Fruit fly (Drosophila melanogaster): Measurements from ENCODE around the gene yellow-k.

yellow-k gene

dm6 chr3L:15537916-15538581 lies 17.6 kb downstream of the yellow-k start (continued):
- TF ChIP-seq Stat92E (GFP tag; optimal IDR thresholded peaks at IDR 0.05) (no peak), B-H1 (GFP tag; IDR thresholded peaks at IDR 0.05) (no peak), Hmr (GFP tag; optimal IDR thresholded peaks at IDR 0.05) (peak; percentile 73), CG18262 (tag; optimal IDR thresholded peaks at IDR 0.05) (peak; percentile 84), pum (GFP tag; optimal IDR thresholded peaks at IDR 0.05) (peak; percentile 46), CG2202 (tag; optimal IDR thresholded peaks at IDR 0.05) (peak; percentile 19), CG7745 (tag; optimal IDR thresholded peaks at IDR 0.05) (no peak), CG10959 (GFP tag; IDR thresholded peaks at IDR 0.05) (no peak), twi (tag; optimal IDR thresholded peaks at IDR 0.05) (peak; percentile 16), nom (GFP tag; optimal IDR thresholded peaks at IDR 0.05) (no peak), zf30C (GFP tag; optimal IDR thresholded peaks at IDR 0.05) (peak; percentile 44), Antp (GFP tag; optimal IDR thresholded peaks at IDR 0.05) (no peak), lola (GFP tag; optimal IDR thresholded peaks at IDR 0.05) (peak in 1 of 3 experiments; percentile 76), nmo (GFP tag; optimal IDR thresholded peaks at IDR 0.05) (peak; percentile 88), zen2 (GFP tag; IDR thresholded peaks at IDR 0.05; ENCODE audit: partially characterized antibody) (no peak), mld (GFP tag; IDR thresholded peaks at IDR 0.05; ENCODE audit: partially characterized antibody) (no peak), Sox102F (GFP tag; optimal IDR thresholded peaks at IDR 0.05) (peak; percentile 83), CG12071 (GFP tag; optimal IDR thresholded peaks at IDR 0.05) (no peak), aop (GFP tag; IDR thresholded peaks at IDR 0.05) (no peak), CG4328 (GFP tag; optimal IDR thresholded peaks at IDR 0.05) (no peak), CG6272 (GFP tag; IDR thresholded peaks at IDR 0.05) (peak; percentile 37; the same call in 1 of the 2 replicates), trem (tag; optimal IDR thresholded peaks at IDR 0.05) (peak; percentile 62), PHDP (tag; optimal IDR thresholded peaks at IDR 0.05) (peak; percentile 81), CG4617 (GFP tag; optimal IDR thresholded peaks at IDR 0.05; ENCODE audit: borderline replicate concordance) (no peak), Tbp (GFP tag; optimal IDR thresholded peaks at IDR 0.05) (no peak), BtbVII (GFP tag; optimal IDR thresholded peaks at IDR 0.05) (peak; percentile 7), tgo (GFP tag; IDR thresholded peaks at IDR 0.05) (peak; percentile 61), NC2α (GFP tag; optimal IDR thresholded peaks at IDR 0.05) (no peak), gsb-n (tag; optimal IDR thresholded peaks at IDR 0.05) (peak; percentile 64), ase (GFP tag; IDR thresholded peaks at IDR 0.05) (peak; percentile 41; the same call in 1 of the 3 replicates), Hr39 (optimal IDR thresholded peaks at IDR 0.05) (no peak), Med (GFP tag) (peak; percentile 42), gro (GFP tag; optimal IDR thresholded peaks at IDR 0.05) (peak; percentile 20), Ravus (GFP tag; IDR thresholded peaks at IDR 0.05) (no peak), Hsf (GFP tag; optimal IDR thresholded peaks at IDR 0.05) (peak; percentile 67), CG17359 (tag; optimal IDR thresholded peaks at IDR 0.05) (peak; percentile 62), Atf3 (GFP tag; optimal IDR thresholded peaks at IDR 0.05) (no peak), C15 (GFP tag; IDR thresholded peaks at IDR 0.05) (no peak), fd96Cb (tag; optimal IDR thresholded peaks at IDR 0.05) (peak; percentile 72), nerfin-1 (tag; optimal IDR thresholded peaks at IDR 0.05) (peak; percentile 58), sens-2 (GFP tag; IDR thresholded peaks at IDR 0.05) (no peak), CG15479 (GFP tag; optimal IDR thresholded peaks at IDR 0.05) (peak; percentile 96), Rfx (GFP tag; IDR thresholded peaks at IDR 0.05) (peak; percentile 59), sd (tag; optimal IDR thresholded peaks at IDR 0.05) (peak; percentile 4), CG6254 (GFP tag; optimal IDR thresholded peaks at IDR 0.05) (peak; percentile 60), Blimp-1 (GFP tag; optimal IDR thresholded peaks at IDR 0.05) (peak; percentile 68), CG12744 (GFP tag; optimal IDR thresholded peaks at IDR 0.05) (no peak), HmgZ (tag; optimal IDR thresholded peaks at IDR 0.05) (no peak), dysf (GFP tag; IDR thresholded peaks at IDR 0.05) (peak; percentile 57; the same call in 2 of the 3 replicates)

Data from whole organism, embryonic.